Worm (Caenorhabditis elegans) whole organism, L1 larva: ENCODE measurements around the gene kmo-2.
A peak's percentile ranks its signal among the peaks of the same experiment; 100 is the strongest.

Source experiments
- C04F5.9 ChIP-seq: sonication (generic microtip); optimal IDR thresholded peaks from 2 replicates; lab custom pipeline; 2016; ENCODE audit warnings: missing genetic modification characterization, missing compliant biosample characterization
- C34B4.2 ChIP-seq: sonication (generic microtip); optimal IDR thresholded peaks from 2 replicates; lab custom pipeline; 2017; ENCODE audit warnings: mild to moderate bottlenecking, missing genetic modification characterization, missing compliant biosample characterization
- F16B12.6 ChIP-seq: fragments of 150-350 bp; optimal IDR thresholded peaks from 2 replicates; lab custom pipeline; 2014; ENCODE audit warnings: missing biosample characterization, missing genetic modification characterization
- Y116A8C.19 ChIP-seq: sonication (generic microtip); optimal IDR thresholded peaks from 2 replicates; lab custom pipeline; 2016; ENCODE audit warnings: missing compliant biosample characterization, missing genetic modification characterization, borderline replicate concordance
- aly-2 ChIP-seq: fragments of 150-350 bp; optimal IDR thresholded peaks from 2 replicates; lab custom pipeline; 2014; ENCODE audit warnings: missing biosample characterization, missing genetic modification characterization
- ama-1 ChIP-seq: fragments of 150-350 bp; optimal IDR thresholded peaks from 2 replicates; lab custom pipeline; 2014
- ceh-63 ChIP-seq: fragments of 200-800 bp; sonication (Bioruptor generic); optimal IDR thresholded peaks from 2 replicates; lab custom pipeline; 2018; ENCODE audit warnings: mild to moderate bottlenecking, missing genetic modification characterization, missing compliant biosample characterization
- ceh-8 ChIP-seq: fragments of 200-800 bp; sonication (Bioruptor generic); optimal IDR thresholded peaks from 2 replicates; lab custom pipeline; 2018; ENCODE audit warnings: mild to moderate bottlenecking, missing genetic modification characterization, moderate library complexity, missing compliant biosample characterization
- ceh-88 ChIP-seq: fragments of 200-800 bp; sonication (Bioruptor generic); IDR thresholded peaks from 2 replicates; pipeline ENCODE4 v1.3.6; 2022; ENCODE audit warnings: missing genetic modification characterization, missing compliant biosample characterization
- ceh-90 ChIP-seq: sonication (generic microtip); optimal IDR thresholded peaks from 2 replicates; lab custom pipeline; 2016; ENCODE audit warnings: missing genetic modification characterization, missing compliant biosample characterization
- dpl-1 ChIP-seq, 3 experiments: fragments of 150-350 bp in 2 of 3; sonication (generic microtip) in 1 of 3; optimal IDR thresholded peaks; 2 replicates each; lab custom pipeline; 2014 to 2017; ENCODE audit warnings: missing biosample characterization in 3 of 3, missing genetic modification characterization in 3 of 3, missing genetic modification reagents in 3 of 3
- dsc-1 ChIP-seq: sonication (generic microtip); optimal IDR thresholded peaks from 2 replicates; lab custom pipeline; 2016; ENCODE audit warnings: mild to moderate bottlenecking, missing genetic modification characterization, missing compliant biosample characterization
- efl-1 ChIP-seq, 4 experiments: fragments of 150-350 bp; optimal IDR thresholded peaks in 3 of 4; peaks in 1 of 4; 1 replicate in 1 of 4; 2 replicates in 3 of 4; lab custom pipeline; 2014; ENCODE audit warnings: missing biosample characterization in 2 of 4, missing genetic modification characterization in 2 of 4, missing genetic modification reagents in 2 of 4
- efl-3 ChIP-seq: fragments of 200-800 bp; sonication (Bioruptor generic); optimal IDR thresholded peaks from 2 replicates; lab custom pipeline; 2018; ENCODE audit warnings: mild to moderate bottlenecking, missing genetic modification characterization, missing compliant biosample characterization
- egl-13 ChIP-seq: sonication (generic microtip); optimal IDR thresholded peaks from 2 replicates; lab custom pipeline; 2016; ENCODE audit warnings: missing genotype, missing genetic modification reagents, missing genetic modification characterization, missing compliant biosample characterization
- egl-27 ChIP-seq, 2 experiments: fragments of 150-350 bp in 1 of 2; sonication (generic microtip); optimal IDR thresholded peaks; 3 replicates each; lab custom pipeline; 2017 to 2018; ENCODE audit warnings: missing biosample characterization in 2 of 2, missing genetic modification characterization in 2 of 2, missing genetic modification reagents in 2 of 2
- elt-2 ChIP-seq: sonication (generic microtip); optimal IDR thresholded peaks from 2 replicates; lab custom pipeline; 2016; ENCODE audit warnings: missing genetic modification characterization, mild to moderate bottlenecking, inconsistent platforms, missing compliant biosample characterization, missing genetic modification reagents
- elt-3 ChIP-seq, 6 experiments: fragments of 150-350 bp in 1 of 6; sonication (generic microtip); optimal IDR thresholded peaks; 2 replicates each; lab custom pipeline; 2017 to 2018; ENCODE audit warnings: missing biosample characterization in 6 of 6, missing genetic modification characterization in 6 of 6, inconsistent platforms in 1 of 6
- ets-5 ChIP-seq: fragments of 200-800 bp; sonication (Bioruptor generic); IDR thresholded peaks from 2 replicates; pipeline ENCODE4 v1.3.6; 2022; ENCODE audit warnings: missing genetic modification characterization, missing compliant biosample characterization
- fkh-10 ChIP-seq: sonication (generic microtip); optimal IDR thresholded peaks from 2 replicates; lab custom pipeline; 2017; ENCODE audit warnings: missing biosample characterization, missing genetic modification reagents, missing genetic modification characterization
- fkh-4 ChIP-seq: sonication (generic microtip); optimal IDR thresholded peaks from 2 replicates; lab custom pipeline; 2016; ENCODE audit warnings: missing compliant biosample characterization, missing genetic modification characterization, borderline replicate concordance
- fkh-8 ChIP-seq: sonication (generic microtip); optimal IDR thresholded peaks from 2 replicates; lab custom pipeline; 2016; ENCODE audit warnings: mild to moderate bottlenecking, missing genetic modification characterization, missing compliant biosample characterization
- grh-1 ChIP-seq: fragments of 200-800 bp; sonication (Bioruptor generic); IDR thresholded peaks from 2 replicates; pipeline ENCODE4 v1.3.6; 2022; ENCODE audit warnings: missing genetic modification reagents, missing genetic modification characterization, missing compliant biosample characterization
- hlh-17 ChIP-seq: fragments of 200-800 bp; sonication (Bioruptor generic); optimal IDR thresholded peaks from 2 replicates; lab custom pipeline; 2018; ENCODE audit warnings: missing genetic modification characterization, mild to moderate bottlenecking, missing compliant biosample characterization, moderate library complexity, borderline replicate concordance
- irx-1 ChIP-seq: sonication (generic microtip); optimal IDR thresholded peaks from 2 replicates; lab custom pipeline; 2016; ENCODE audit warnings: missing genetic modification characterization, missing compliant biosample characterization
- jun-1 ChIP-seq: fragments of 150-350 bp; optimal IDR thresholded peaks from 2 replicates; lab custom pipeline; 2014; ENCODE audit warnings: missing biosample characterization, missing genetic modification reagents, missing genetic modification characterization
- lin-15B ChIP-seq: fragments of 150-350 bp; sonication (generic microtip); optimal IDR thresholded peaks from 3 replicates; lab custom pipeline; 2014; ENCODE audit warnings: missing biosample characterization, missing genetic modification characterization
- lin-39 ChIP-seq: fragments of 150-350 bp; optimal IDR thresholded peaks from 2 replicates; lab custom pipeline; 2014; ENCODE audit warnings: missing biosample characterization, missing genetic modification reagents, missing genetic modification characterization
- lsy-2 ChIP-seq, 2 experiments: fragments of 150-350 bp; optimal IDR thresholded peaks; 2 replicates each; lab custom pipeline; 2014; ENCODE audit warnings: missing biosample characterization in 2 of 2, missing genetic modification characterization in 2 of 2
- mab-9 ChIP-seq: fragments of 200-800 bp; sonication (Bioruptor generic); IDR thresholded peaks from 2 replicates; pipeline ENCODE4 v1.3.6; 2022; ENCODE audit warnings: missing genetic modification reagents, missing genetic modification characterization, missing compliant biosample characterization
- mdl-1 ChIP-seq, 2 experiments: fragments of 150-350 bp; optimal IDR thresholded peaks; 2 replicates each; lab custom pipeline; 2014 to 2017; ENCODE audit warnings: missing biosample characterization in 2 of 2, missing genetic modification characterization in 2 of 2, inconsistent platforms in 1 of 2
- mep-1 ChIP-seq: fragments of 150-350 bp; optimal IDR thresholded peaks from 2 replicates; lab custom pipeline; 2014; ENCODE audit warnings: missing biosample characterization, missing genetic modification characterization
- nhr-12 ChIP-seq: sonication (generic microtip); optimal IDR thresholded peaks from 2 replicates; lab custom pipeline; 2017; ENCODE audit warnings: missing biosample characterization, missing genetic modification characterization
- nhr-237 ChIP-seq: fragments of 150-350 bp; optimal IDR thresholded peaks from 2 replicates; lab custom pipeline; 2014; ENCODE audit warnings: missing biosample characterization, missing genetic modification characterization
- nhr-47 ChIP-seq: sonication (generic microtip); optimal IDR thresholded peaks from 2 replicates; lab custom pipeline; 2016; ENCODE audit warnings: mild to moderate bottlenecking, missing genetic modification characterization, moderate library complexity, missing compliant biosample characterization
- nhr-71 ChIP-seq: sonication (generic microtip); optimal IDR thresholded peaks from 2 replicates; lab custom pipeline; 2016; ENCODE audit warnings: mild to moderate bottlenecking, missing genetic modification characterization, moderate library complexity, missing compliant biosample characterization
- nhr-76 ChIP-seq: sonication (generic microtip); optimal IDR thresholded peaks from 2 replicates; lab custom pipeline; 2017; ENCODE audit warnings: missing biosample characterization, missing genetic modification characterization
- nhr-77 ChIP-seq: fragments of 150-350 bp; optimal IDR thresholded peaks from 2 replicates; lab custom pipeline; 2014; ENCODE audit warnings: missing biosample characterization, missing genetic modification characterization
- nhr-90 ChIP-seq: sonication (generic microtip); optimal IDR thresholded peaks from 2 replicates; lab custom pipeline; 2016; ENCODE audit warnings: mild to moderate bottlenecking, missing genetic modification characterization, missing compliant biosample characterization; ENCODE audit not compliant: poor library complexity
- pag-3 ChIP-seq: sonication (generic microtip); optimal IDR thresholded peaks from 2 replicates; lab custom pipeline; 2017; ENCODE audit warnings: missing genetic modification characterization, mild to moderate bottlenecking, missing compliant biosample characterization, antibody characterized with exemption, borderline replicate concordance; ENCODE audit not compliant: insufficient read depth
- pax-3 ChIP-seq: fragments of 200-800 bp; sonication (Bioruptor generic); optimal IDR thresholded peaks from 2 replicates; lab custom pipeline; 2018; ENCODE audit warnings: mild to moderate bottlenecking, missing genetic modification characterization, moderate library complexity, missing compliant biosample characterization
- pqm-1 ChIP-seq: sonication (generic microtip); optimal IDR thresholded peaks from 3 replicates; lab custom pipeline; 2017; ENCODE audit warnings: missing biosample characterization, missing genetic modification characterization
- rnt-1 ChIP-seq: sonication (generic microtip); optimal IDR thresholded peaks from 2 replicates; lab custom pipeline; 2016; ENCODE audit warnings: mild to moderate bottlenecking, missing genetic modification characterization, moderate library complexity, missing compliant biosample characterization
- skn-1 ChIP-seq: fragments of 150-350 bp; optimal IDR thresholded peaks from 2 replicates; lab custom pipeline; 2014; ENCODE audit warnings: missing biosample characterization, missing genetic modification characterization
- snpc-4 ChIP-seq: fragments of 150-350 bp; optimal IDR thresholded peaks from 2 replicates; lab custom pipeline; 2014; ENCODE audit warnings: missing biosample characterization, missing genetic modification characterization
- sptf-1 ChIP-seq: fragments of 150-350 bp; optimal IDR thresholded peaks from 2 replicates; lab custom pipeline; 2014; ENCODE audit warnings: missing biosample characterization, missing genetic modification characterization
- sup-37 ChIP-seq: fragments of 200-800 bp; sonication (Bioruptor generic); optimal IDR thresholded peaks from 2 replicates; lab custom pipeline; 2018; ENCODE audit warnings: mild to moderate bottlenecking, missing genetic modification characterization, missing compliant biosample characterization
- swsn-7 ChIP-seq: sonication (generic microtip); optimal IDR thresholded peaks from 2 replicates; lab custom pipeline; 2016; ENCODE audit warnings: missing genetic modification characterization, missing compliant biosample characterization
- tbx-2 ChIP-seq: sonication (generic microtip); optimal IDR thresholded peaks from 2 replicates; lab custom pipeline; 2016; ENCODE audit warnings: missing genetic modification characterization, missing compliant biosample characterization
- unc-62 ChIP-seq: fragments of 150-350 bp; optimal IDR thresholded peaks from 2 replicates; lab custom pipeline; 2014; ENCODE audit warnings: missing biosample characterization, missing genetic modification reagents, missing genetic modification characterization
- unc-86 ChIP-seq: sonication (generic microtip); optimal IDR thresholded peaks from 2 replicates; lab custom pipeline; 2016; ENCODE audit warnings: missing genetic modification characterization, missing compliant biosample characterization
- zag-1 ChIP-seq: fragments of 150-350 bp; optimal IDR thresholded peaks from 2 replicates; lab custom pipeline; 2014; ENCODE audit warnings: missing biosample characterization, missing genetic modification characterization
- zip-4 ChIP-seq: fragments of 200-800 bp; sonication (Bioruptor generic); optimal IDR thresholded peaks from 2 replicates; lab custom pipeline; 2018; ENCODE audit warnings: mild to moderate bottlenecking, missing genetic modification characterization, moderate library complexity, missing compliant biosample characterization

The kmo-2 gene

DNA sequence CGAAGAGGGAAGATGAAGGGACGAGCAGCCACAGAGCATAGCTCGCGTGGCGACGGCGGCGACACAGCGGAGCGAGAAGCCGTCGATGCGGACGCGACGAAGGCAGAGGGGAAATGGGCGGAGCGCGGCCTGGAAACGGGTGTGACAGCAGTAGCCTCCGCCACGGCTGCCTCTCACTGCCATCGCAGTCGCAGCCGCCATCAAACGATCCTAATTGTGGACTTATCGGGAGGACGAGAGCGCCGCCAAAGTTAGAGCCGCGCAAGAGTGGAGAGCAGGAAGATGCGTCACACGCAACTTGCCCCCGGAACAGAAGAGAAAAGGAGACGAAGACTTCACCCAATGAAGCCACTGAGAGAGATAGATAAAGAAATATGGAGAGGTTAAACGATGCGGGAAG, 44.1 kb downstream of the kmo-2 start (continued):
- TF ChIP-seq lin-15B (tag; lab: Kevin White, UChicago) (no peak), rnt-1 (tag; lab: Kevin White, UChicago) (no peak), egl-27 (tag; optimal IDR thresholded peaks at IDR 0.05; lab: Kevin White, UChicago) (no peak), nhr-76 (tag; lab: Kevin White, UChicago) (no peak), dsc-1 (peak; percentile 20), F16B12.6 (no peak), nhr-71 (tag; lab: Kevin White, UChicago) (peak; percentile 63), snpc-4 (tag; lab: Kevin White, UChicago) (no peak), mep-1 (tag; lab: Kevin White, UChicago) (peak; percentile 2), hlh-17 (GFP tag; lab: Kevin White, UChicago) (no peak), ceh-63 (peak; percentile 82), elt-3 (tag; optimal IDR thresholded peaks at IDR 0.05; lab: Kevin White, UChicago) (no peak), dpl-1 (GFP tag; optimal IDR thresholded peaks at IDR 0.05; lab: Kevin White, UChicago) (no peak), skn-1 (tag; lab: Kevin White, UChicago) (no peak), jun-1 (tag; lab: Kevin White, UChicago) (no peak), zag-1 (tag; lab: Kevin White, UChicago) (no peak), fkh-10 (peak; percentile 71), efl-1 (optimal IDR thresholded peaks at IDR 0.05; lab: Kevin White, UChicago) (no peak), efl-1 (GFP tag; optimal IDR thresholded peaks at IDR 0.05 in 1 of 2; lab: Kevin White, UChicago) (no peak), fkh-4 (tag; lab: Kevin White, UChicago) (no peak), ceh-90 (no peak), C04F5.9 (tag; lab: Kevin White, UChicago) (no peak), pag-3 (tag; lab: Kevin White, UChicago) (no peak), ets-5 (GFP tag; lab: Robert Waterston, UW) (no peak), elt-2 (tag; lab: Kevin White, UChicago) (no peak), C34B4.2 (tag; lab: Kevin White, UChicago) (no peak), mdl-1 (tag; optimal IDR thresholded peaks at IDR 0.05; lab: Kevin White, UChicago) (peak in 1 of 2 experiments; percentile 8), zip-4 (GFP tag; lab: Kevin White, UChicago) (no peak), ama-1 (lab: Kevin White, UChicago) (no peak), unc-86 (tag; lab: Kevin White, UChicago) (peak; percentile 67), irx-1 (tag; lab: Kevin White, UChicago) (peak; percentile 26), pax-3 (no peak), sptf-1 (tag; lab: Kevin White, UChicago) (no peak), ceh-88 (no peak), nhr-237 (no peak), grh-1 (GFP tag; lab: Robert Waterston, UW) (no peak), ceh-8 (GFP tag; lab: Kevin White, UChicago) (peak; percentile 73), tbx-2 (peak; percentile 53), nhr-90 (tag; lab: Kevin White, UChicago) (no peak), mab-9 (GFP tag; lab: Robert Waterston, UW) (no peak), aly-2 (tag; lab: Kevin White, UChicago) (no peak), nhr-47 (tag; lab: Kevin White, UChicago) (peak; percentile 51), nhr-12 (tag; lab: Kevin White, UChicago) (no peak), efl-3 (GFP tag; lab: Kevin White, UChicago) (no peak), unc-62 (no peak), pqm-1 (no peak), Y116A8C.19 (tag; lab: Kevin White, UChicago) (no peak), lsy-2 (tag; optimal IDR thresholded peaks at IDR 0.05; lab: Kevin White, UChicago) (peak in 1 of 2 experiments; percentile 3), fkh-8 (tag; lab: Kevin White, UChicago) (peak; percentile 70), swsn-7 (tag; lab: Kevin White, UChicago) (peak; percentile 33), nhr-77 (tag; lab: Kevin White, UChicago) (no peak), egl-13 (tag; lab: Kevin White, UChicago) (peak; percentile 84), sup-37 (no peak), lin-39 (tag; lab: Kevin White, UChicago) (no peak)
